Fruit fly (Drosophila melanogaster): ENCODE data around the gene CG8206.

DNA sequence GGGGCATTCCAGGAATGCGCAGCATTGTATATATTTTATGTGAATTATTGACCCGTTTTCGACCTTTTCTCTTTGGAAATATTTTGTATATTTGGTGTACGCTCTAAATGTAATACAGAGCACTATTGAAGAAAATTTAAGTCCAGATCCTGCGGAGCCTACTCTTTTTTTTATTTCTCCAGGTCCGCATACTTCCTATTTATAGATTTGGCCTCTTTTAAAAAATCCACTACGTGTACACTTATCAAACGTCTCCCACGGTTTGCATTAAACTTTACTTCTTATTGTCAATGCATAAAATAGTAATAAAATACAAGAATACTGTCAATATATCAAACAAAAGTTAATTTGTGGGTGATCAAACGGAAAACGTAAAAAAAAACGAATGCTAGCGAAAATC is 44.6 kb downstream of the CG8206 start, which contains the start of gene Efhc1.1:
- TF ChIP-seq CG8478 (optimal IDR thresholded peaks at IDR 0.05) (no peak), CTCF (optimal IDR thresholded peaks at IDR 0.05) (no peak)

Data from S2 (cell line).